Worm (Caenorhabditis elegans): ENCODE data around the gene F42A10.5.

ce11 chrIII:6173020-6173597 lies at the start of gene F42A10.5, which contains the start of gene abcf-3:
- TF ChIP-seq sea-1 (GFP tag; conservative IDR thresholded peaks at IDR 0.05) (no peak), ceh-36 (tag; optimal IDR thresholded peaks at IDR 0.05) (no peak), pes-1 (GFP tag; IDR thresholded peaks at IDR 0.05) (no peak), ceh-13 (GFP tag; optimal IDR thresholded peaks at IDR 0.05) (no peak)

Data from whole organism, early embryonic.